Worm (Caenorhabditis elegans) whole organism, L4 larva: ENCODE data around the gene irld-27.

Experiments
- R02D3.7 ChIP-seq: fragments of 150-350 bp; sonication (generic microtip); optimal IDR thresholded peaks from 3 replicates; lab custom pipeline; 2014; ENCODE audit warnings: missing biosample characterization, missing genetic modification characterization
- aly-2 ChIP-seq: sonication (generic microtip); optimal IDR thresholded peaks from 2 replicates; lab custom pipeline; 2018; ENCODE audit warnings: missing biosample characterization, missing genetic modification characterization
- daf-12 ChIP-seq: fragments of 150-350 bp; optimal IDR thresholded peaks from 2 replicates; lab custom pipeline; 2014; ENCODE audit warnings: missing biosample characterization, missing genetic modification reagents, missing genetic modification characterization
- egl-27 ChIP-seq: sonication (generic microtip); optimal IDR thresholded peaks from 3 replicates; lab custom pipeline; 2017; ENCODE audit warnings: missing biosample characterization, missing genetic modification reagents, missing genetic modification characterization
- fos-1 ChIP-seq: fragments of 150-350 bp; optimal IDR thresholded peaks from 2 replicates; lab custom pipeline; 2014; ENCODE audit warnings: missing biosample characterization, missing genetic modification characterization
- nhr-11 ChIP-seq: fragments of 150-350 bp; optimal IDR thresholded peaks from 2 replicates; lab custom pipeline; 2014; ENCODE audit warnings: missing biosample characterization, missing genetic modification characterization
- nhr-48 ChIP-seq: sonication (generic microtip); optimal IDR thresholded peaks from 2 replicates; lab custom pipeline; 2016; ENCODE audit warnings: mild to moderate bottlenecking, missing genetic modification characterization, missing compliant biosample characterization
- pha-4 ChIP-seq, 2 experiments: fragments of 150-350 bp in 1 of 2; fragments of 200-800 bp in 1 of 2; sonication (Bioruptor generic) in 1 of 2; IDR thresholded peaks in 1 of 2; optimal IDR thresholded peaks in 1 of 2; 2 replicates each; pipeline versions ENCODE4 v1.3.6 to Lab custom; 2014 to 2022; ENCODE audit warnings: missing genetic modification characterization in 2 of 2, missing genetic modification reagents in 2 of 2, missing biosample characterization in 1 of 2, missing compliant biosample characterization in 1 of 2
- pqm-1 ChIP-seq: sonication (generic microtip); optimal IDR thresholded peaks from 2 replicates; lab custom pipeline; 2017; ENCODE audit warnings: missing biosample characterization, missing genetic modification characterization
- snpc-4 ChIP-seq: fragments of 150-350 bp; optimal IDR thresholded peaks from 2 replicates; lab custom pipeline; 2014; ENCODE audit warnings: missing biosample characterization, missing genetic modification characterization
- spr-1 ChIP-seq: sonication (generic microtip); optimal IDR thresholded peaks from 2 replicates; lab custom pipeline; 2016; ENCODE audit warnings: mild to moderate bottlenecking, missing genetic modification characterization, missing compliant biosample characterization
- zag-1 ChIP-seq: fragments of 150-350 bp; optimal IDR thresholded peaks from 2 replicates; lab custom pipeline; 2014; ENCODE audit warnings: missing biosample characterization, missing genetic modification characterization

ce11 chrII:3367100-3367499 lies 35.0 kb downstream of the irld-27 start, which contains the start of gene Y49F6C.6:
- TF ChIP-seq egl-27 (tag; lab: Kevin White, UChicago), result no peak
- TF ChIP-seq daf-12 (tag; lab: Kevin White, UChicago), result no peak
- TF ChIP-seq R02D3.7 (tag; lab: Kevin White, UChicago), result no peak
- TF ChIP-seq zag-1 (tag; lab: Kevin White, UChicago), result no peak
- no peak for TF ChIP-seq fos-1 (tag; lab: Kevin White, UChicago)
- TF ChIP-seq aly-2 (tag; lab: Kevin White, UChicago), result no peak
- no peak for TF ChIP-seq snpc-4 (tag; lab: Kevin White, UChicago)
- TF ChIP-seq spr-1 (tag; lab: Kevin White, UChicago), result no peak
- TF ChIP-seq nhr-48, result no peak
- no peak for TF ChIP-seq pqm-1 (tag; lab: Kevin White, UChicago)
- TF ChIP-seq pha-4 (GFP tag; IDR thresholded peaks at IDR 0.05; lab: Robert Waterston, UW), result no peak
- TF ChIP-seq pha-4 (tag; optimal IDR thresholded peaks at IDR 0.05; lab: Kevin White, UChicago), result no peak
- TF ChIP-seq nhr-11, result no peak
